Worm (Caenorhabditis elegans) whole organism, midembryonic: ENCODE measurements around the gene btb-20.

Experiments
- klf-2 ChIP-seq: fragments of 200-800 bp; sonication (Bioruptor generic); conservative IDR thresholded peaks from 2 replicates; pipeline ENCODE4 v1.3.6; 2022; ENCODE audit warnings: missing genetic modification reagents, missing genetic modification characterization, missing compliant biosample characterization
- med-1 ChIP-seq: sonication (generic microtip); optimal IDR thresholded peaks from 2 replicates; lab custom pipeline; 2017; ENCODE audit warnings: missing genetic modification characterization, mild to moderate bottlenecking, missing compliant biosample characterization, antibody characterized with exemption, missing genetic modification reagents; ENCODE audit not compliant: insufficient read depth

DNA sequence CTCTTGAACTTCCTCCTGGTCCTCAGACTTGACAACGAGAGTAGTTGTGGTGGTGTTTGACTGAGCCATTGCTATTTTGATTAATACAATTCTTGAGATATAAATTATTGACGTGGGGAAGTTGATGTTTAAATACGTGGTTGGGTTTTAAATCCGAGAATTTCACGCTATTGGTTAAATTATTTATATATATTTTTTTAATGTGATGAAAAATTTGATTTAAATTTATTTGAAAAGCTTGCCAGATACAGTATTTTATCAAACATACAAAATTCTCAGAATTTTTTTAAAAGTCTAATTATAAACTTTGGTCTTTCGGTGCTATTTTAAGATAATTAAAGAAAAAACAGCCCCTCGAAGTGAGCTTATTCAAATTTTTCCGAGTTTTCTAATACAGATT, 15.8 kb downstream of the btb-20 start, which contains the start of the genes K10H10.7 and K10H10.10:
- TF ChIP-seq med-1 (GFP tag; lab: Kevin White, UChicago) (no peak), klf-2 (no peak)
